Worm (Caenorhabditis elegans) whole organism, L2 larva: ENCODE measurements around the gene C42D4.13.

Experiments used
- C34F6.9 ChIP-seq: fragments of 150-350 bp; optimal IDR thresholded peaks from 2 replicates; lab custom pipeline; 2014; ENCODE audit warnings: missing biosample characterization, missing genetic modification characterization
- F13H6.1 ChIP-seq: sonication (generic microtip); optimal IDR thresholded peaks from 2 replicates; lab custom pipeline; 2016; ENCODE audit warnings: missing genetic modification characterization, missing compliant biosample characterization
- R02D3.7 ChIP-seq: fragments of 150-350 bp; optimal IDR thresholded peaks from 2 replicates; lab custom pipeline; 2014; ENCODE audit warnings: missing biosample characterization, missing genetic modification characterization
- Y55F3AM.14 ChIP-seq: fragments of 200-800 bp; sonication (Bioruptor generic); optimal IDR thresholded peaks from 2 replicates; lab custom pipeline; 2018; ENCODE audit warnings: mild to moderate bottlenecking, missing genetic modification characterization, missing compliant biosample characterization
- ZK546.5 ChIP-seq: sonication (generic microtip); optimal IDR thresholded peaks from 2 replicates; lab custom pipeline; 2017; ENCODE audit warnings: missing biosample characterization, missing genetic modification characterization
- alr-1 ChIP-seq: fragments of 150-350 bp; optimal IDR thresholded peaks from 2 replicates; lab custom pipeline; 2014; ENCODE audit warnings: missing biosample characterization, missing genetic modification characterization
- ama-1 ChIP-seq: fragments of 150-350 bp; optimal IDR thresholded peaks from 2 replicates; lab custom pipeline; 2018; ENCODE audit warnings: inconsistent platforms
- blmp-1 ChIP-seq: sonication (generic microtip); optimal IDR thresholded peaks from 2 replicates; lab custom pipeline; 2017; ENCODE audit warnings: missing genetic modification characterization, mild to moderate bottlenecking, missing compliant biosample characterization, antibody characterized with exemption, moderate library complexity; ENCODE audit not compliant: insufficient read depth
- ceh-16 ChIP-seq: fragments of 150-350 bp; optimal IDR thresholded peaks from 2 replicates; lab custom pipeline; 2014; ENCODE audit warnings: missing biosample characterization, missing genetic modification characterization
- crh-2 ChIP-seq: sonication (generic microtip); optimal IDR thresholded peaks from 2 replicates; lab custom pipeline; 2017; ENCODE audit warnings: missing biosample characterization, missing genetic modification characterization
- egl-27 ChIP-seq: sonication (generic microtip); optimal IDR thresholded peaks from 3 replicates; lab custom pipeline; 2017; ENCODE audit warnings: missing biosample characterization, missing genetic modification reagents, missing genetic modification characterization
- elt-3 ChIP-seq: sonication (generic microtip); optimal IDR thresholded peaks from 2 replicates; lab custom pipeline; 2017; ENCODE audit warnings: missing biosample characterization, missing genetic modification characterization
- fos-1 ChIP-seq: fragments of 150-350 bp; optimal IDR thresholded peaks from 2 replicates; lab custom pipeline; 2014; ENCODE audit warnings: missing biosample characterization, missing genetic modification characterization
- gmeb-1 ChIP-seq: fragments of 150-350 bp; optimal IDR thresholded peaks from 2 replicates; lab custom pipeline; 2014; ENCODE audit warnings: missing biosample characterization, missing genetic modification characterization
- lin-13 ChIP-seq: fragments of 150-350 bp; optimal IDR thresholded peaks from 2 replicates; lab custom pipeline; 2014; ENCODE audit warnings: missing biosample characterization, missing genetic modification reagents, missing genetic modification characterization
- mbf-1 ChIP-seq: sonication (generic microtip); optimal IDR thresholded peaks from 2 replicates; lab custom pipeline; 2017; ENCODE audit warnings: missing biosample characterization, missing genetic modification characterization
- mdl-1 ChIP-seq, 2 experiments: fragments of 150-350 bp in 1 of 2; sonication (generic microtip) in 1 of 2; optimal IDR thresholded peaks; 2 replicates each; lab custom pipeline; 2017; ENCODE audit warnings: missing biosample characterization in 2 of 2, missing genetic modification characterization in 2 of 2
- nhr-12 ChIP-seq: fragments of 150-350 bp; optimal IDR thresholded peaks from 2 replicates; lab custom pipeline; 2014; ENCODE audit warnings: missing biosample characterization, missing genetic modification characterization
- nhr-129 ChIP-seq: fragments of 150-350 bp; optimal IDR thresholded peaks from 2 replicates; lab custom pipeline; 2014; ENCODE audit warnings: missing biosample characterization, missing genetic modification characterization
- nhr-21 ChIP-seq: fragments of 150-350 bp; optimal IDR thresholded peaks from 2 replicates; lab custom pipeline; 2014; ENCODE audit warnings: missing biosample characterization, missing genetic modification characterization
- nhr-23 ChIP-seq: fragments of 150-350 bp; optimal IDR thresholded peaks from 2 replicates; lab custom pipeline; 2014; ENCODE audit warnings: missing biosample characterization, missing genetic modification reagents, missing genetic modification characterization
- nhr-237 ChIP-seq: fragments of 150-350 bp; optimal IDR thresholded peaks from 2 replicates; lab custom pipeline; 2014; ENCODE audit warnings: missing biosample characterization, missing genetic modification characterization
- nhr-25 ChIP-seq: fragments of 150-350 bp; sonication (generic microtip); optimal IDR thresholded peaks from 3 replicates; lab custom pipeline; 2014; ENCODE audit warnings: missing biosample characterization, missing genetic modification characterization
- nhr-6 ChIP-seq: fragments of 150-350 bp; optimal IDR thresholded peaks from 2 replicates; lab custom pipeline; 2014; ENCODE audit warnings: missing biosample characterization, missing genetic modification characterization
- nhr-77 ChIP-seq: fragments of 150-350 bp; optimal IDR thresholded peaks from 2 replicates; lab custom pipeline; 2014; ENCODE audit warnings: missing biosample characterization, missing genetic modification characterization
- sem-4 ChIP-seq: fragments of 150-350 bp; optimal IDR thresholded peaks from 2 replicates; lab custom pipeline; 2014; ENCODE audit warnings: missing biosample characterization, missing genetic modification reagents, missing genetic modification characterization
- sma-3 ChIP-seq: sonication (generic microtip); optimal IDR thresholded peaks from 2 replicates; lab custom pipeline; 2016; ENCODE audit warnings: missing genetic modification reagents, missing genetic modification characterization, missing compliant biosample characterization
- sma-9 ChIP-seq, 2 experiments: fragments of 150-350 bp in 1 of 2; sonication (generic microtip) in 1 of 2; optimal IDR thresholded peaks; 2 replicates each; lab custom pipeline; 2014 to 2016; ENCODE audit warnings: missing genetic modification characterization in 2 of 2, mild to moderate bottlenecking in 1 of 2, missing biosample characterization in 1 of 2, missing compliant biosample characterization in 1 of 2, missing genetic modification reagents in 1 of 2, moderate library complexity in 1 of 2
- snpc-4 ChIP-seq: fragments of 150-350 bp; optimal IDR thresholded peaks from 2 replicates; lab custom pipeline; 2014; ENCODE audit warnings: missing biosample characterization, missing genetic modification characterization
- unc-39 ChIP-seq: fragments of 150-350 bp; optimal IDR thresholded peaks from 2 replicates; lab custom pipeline; 2014; ENCODE audit warnings: missing biosample characterization, missing genetic modification characterization
- unc-62 ChIP-seq: fragments of 150-350 bp; optimal IDR thresholded peaks from 2 replicates; lab custom pipeline; 2014; ENCODE audit warnings: missing biosample characterization, missing genetic modification reagents, missing genetic modification characterization
- zag-1 ChIP-seq: fragments of 150-350 bp; optimal IDR thresholded peaks from 2 replicates; lab custom pipeline; 2014; ENCODE audit warnings: missing biosample characterization, missing genetic modification characterization
- ztf-1 ChIP-seq: fragments of 200-800 bp; sonication (Bioruptor generic); conservative IDR thresholded peaks from 2 replicates; pipeline ENCODE4 v1.3.6; 2022; ENCODE audit warnings: missing genetic modification characterization, missing compliant biosample characterization
- ztf-11 ChIP-seq: sonication (generic microtip); optimal IDR thresholded peaks from 2 replicates; lab custom pipeline; 2017; ENCODE audit warnings: missing biosample characterization, missing genetic modification characterization
- ztf-4 ChIP-seq: fragments of 150-350 bp; optimal IDR thresholded peaks from 2 replicates; lab custom pipeline; 2014; ENCODE audit warnings: missing biosample characterization, missing genetic modification characterization

Gene C42D4.13

DNA sequence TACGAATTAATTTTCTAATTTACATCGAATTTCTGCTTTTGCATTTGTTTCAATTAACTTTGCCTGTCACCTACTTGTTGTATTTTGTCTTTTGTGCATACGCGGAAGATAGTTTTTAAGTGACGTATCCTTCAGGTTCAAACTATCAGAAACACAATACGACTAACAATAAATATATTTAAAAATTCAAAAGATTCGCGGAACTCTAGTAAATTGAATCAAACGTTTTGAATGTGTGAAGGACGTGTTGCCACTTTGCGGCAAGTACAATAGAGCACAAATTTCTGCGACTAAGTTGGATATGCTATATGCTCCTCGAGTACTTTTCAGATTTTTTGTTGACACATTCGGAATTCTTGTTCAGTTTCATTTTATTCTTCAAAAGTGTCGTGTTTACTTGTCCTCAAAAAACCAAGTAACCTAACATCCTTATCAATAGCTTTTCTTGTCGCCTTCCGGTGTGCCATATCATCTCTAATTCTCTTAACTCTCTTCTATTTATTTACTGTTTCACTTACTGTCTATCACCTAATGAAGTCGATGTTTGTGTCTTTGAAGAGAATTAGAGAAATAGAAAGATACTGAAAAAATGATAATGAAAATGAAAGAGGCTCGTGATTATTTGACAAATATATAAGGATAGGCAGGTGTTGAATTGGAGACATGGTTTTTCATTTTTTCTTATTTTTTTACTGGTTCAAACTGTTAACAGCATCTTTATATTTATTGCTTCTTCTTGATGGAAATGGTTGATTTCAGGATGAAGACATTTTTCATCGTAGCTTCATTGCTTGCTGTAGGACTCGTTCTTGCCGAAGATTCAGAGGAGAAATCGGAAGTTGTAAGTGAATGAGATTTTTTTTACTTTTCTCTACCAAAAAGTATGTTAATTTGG, 845 bp upstream of the C42D4.13 start, which contains the start of gene srlf-7:
Gene srlf-7, plus strand, starts transcription at position 760 of the 895 bp plus-strand sequence.
- TF ChIP-seq sma-9 (GFP tag; optimal IDR thresholded peaks at IDR 0.05; lab: Kevin White, UChicago): peak; percentile 82
- no peak for TF ChIP-seq sma-9 (tag; optimal IDR thresholded peaks at IDR 0.05; lab: Kevin White, UChicago)
- TF ChIP-seq zag-1 (tag; lab: Kevin White, UChicago): no peak
- TF ChIP-seq F13H6.1: peak; percentile 43
- peak; percentile 77 for TF ChIP-seq blmp-1 (tag; lab: Kevin White, UChicago)
- peak; percentile 41 for TF ChIP-seq nhr-21 (tag; lab: Kevin White, UChicago)
- TF ChIP-seq nhr-77 (tag; lab: Kevin White, UChicago): no peak
- TF ChIP-seq ZK546.5: no peak
- TF ChIP-seq nhr-25 (tag; lab: Kevin White, UChicago): peak; percentile 70
- no peak for TF ChIP-seq unc-39 (tag; lab: Kevin White, UChicago)
- TF ChIP-seq C34F6.9 (tag; lab: Kevin White, UChicago): peak; percentile 21
- TF ChIP-seq crh-2 (tag; lab: Kevin White, UChicago): peak; percentile 76
- TF ChIP-seq R02D3.7 (tag; lab: Kevin White, UChicago): no peak
- peak in 1 of 2 experiments; percentile 11 for TF ChIP-seq mdl-1 (tag; optimal IDR thresholded peaks at IDR 0.05; lab: Kevin White, UChicago)
- peak; percentile 77 for TF ChIP-seq egl-27 (tag; lab: Kevin White, UChicago)
- TF ChIP-seq unc-62 (GFP tag; lab: Kevin White, UChicago): no peak
- peak; percentile 78 for TF ChIP-seq sma-3 (GFP tag; lab: Kevin White, UChicago)
- TF ChIP-seq ztf-1: no peak
- TF ChIP-seq fos-1 (tag; lab: Kevin White, UChicago): peak; percentile 98
- TF ChIP-seq mbf-1 (tag; lab: Kevin White, UChicago): no peak
- TF ChIP-seq gmeb-1 (tag; lab: Kevin White, UChicago): peak; percentile 75
- no peak for TF ChIP-seq nhr-6 (tag; lab: Kevin White, UChicago)
- peak; percentile 27 for TF ChIP-seq nhr-129 (tag; lab: Kevin White, UChicago)

ce11 chrIV:7186756-7187155, 1.2 kb downstream of the C42D4.13 start, which contains the start of gene str-249:
Gene str-249, minus strand, starts transcription at chrIV:7186856.
- no peak for TF ChIP-seq unc-39 (tag; lab: Kevin White, UChicago)
- TF ChIP-seq unc-62 (GFP tag; lab: Kevin White, UChicago): no peak
- TF ChIP-seq ztf-11 (tag; lab: Kevin White, UChicago): no peak
- TF ChIP-seq gmeb-1 (tag; lab: Kevin White, UChicago): no peak
- no peak for TF ChIP-seq nhr-25 (tag; lab: Kevin White, UChicago)
- no peak for TF ChIP-seq mbf-1 (tag; lab: Kevin White, UChicago)
- no peak for TF ChIP-seq elt-3 (tag; lab: Kevin White, UChicago)
- no peak for TF ChIP-seq nhr-6 (tag; lab: Kevin White, UChicago)
- no peak for TF ChIP-seq nhr-77 (tag; lab: Kevin White, UChicago)
- no peak for TF ChIP-seq nhr-12 (tag; lab: Kevin White, UChicago)
- TF ChIP-seq alr-1 (tag; lab: Kevin White, UChicago): no peak
- TF ChIP-seq R02D3.7 (tag; lab: Kevin White, UChicago): no peak
- no peak for TF ChIP-seq nhr-23 (tag; lab: Kevin White, UChicago)
- no peak for TF ChIP-seq Y55F3AM.14
- TF ChIP-seq ztf-1: no peak
- TF ChIP-seq ztf-4 (tag; lab: Kevin White, UChicago): no peak
- no peak for TF ChIP-seq fos-1 (tag; lab: Kevin White, UChicago)
- TF ChIP-seq, all 48 proteins: peak for 0

DNA sequence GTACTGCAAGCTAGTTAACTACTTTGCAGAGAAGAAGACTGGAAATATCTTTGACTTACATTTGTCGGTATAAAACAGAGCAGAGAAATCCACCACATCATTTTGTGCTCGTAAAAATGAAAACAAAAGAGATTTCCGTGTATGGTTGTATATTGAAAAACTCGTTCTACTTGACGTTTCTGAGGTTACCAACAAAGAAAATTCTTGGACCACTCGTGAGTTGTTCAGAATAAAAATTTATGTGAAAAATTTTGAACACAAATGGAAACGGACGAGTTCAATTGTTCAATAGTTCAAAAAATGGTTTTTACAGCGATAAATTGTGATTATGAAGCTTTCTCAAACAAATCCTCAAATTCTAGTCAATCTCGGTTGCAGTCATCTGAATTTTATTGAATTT, 3.3 kb downstream of the C42D4.13 start, which contains the start of gene clec-179:
Gene clec-179, minus strand, starts transcription at position 101 of the 400 bp plus-strand sequence.
- TF ChIP-seq gmeb-1 (tag; lab: Kevin White, UChicago) (no peak), blmp-1 (tag; lab: Kevin White, UChicago) (no peak), ztf-4 (tag; lab: Kevin White, UChicago) (no peak), nhr-6 (tag; lab: Kevin White, UChicago) (no peak), elt-3 (tag; lab: Kevin White, UChicago) (no peak), sma-3 (GFP tag; lab: Kevin White, UChicago) (no peak), nhr-21 (tag; lab: Kevin White, UChicago) (no peak), nhr-237 (no peak), nhr-25 (tag; lab: Kevin White, UChicago) (no peak), mbf-1 (tag; lab: Kevin White, UChicago) (no peak)

- no peak for TF ChIP-seq nhr-12 (tag; lab: Kevin White, UChicago)
- no peak for TF ChIP-seq mdl-1 (tag; optimal IDR thresholded peaks at IDR 0.05; lab: Kevin White, UChicago)
- no peak for TF ChIP-seq ZK546.5
- TF ChIP-seq unc-62 (GFP tag; lab: Kevin White, UChicago): no peak
- no peak for TF ChIP-seq snpc-4
- no peak for TF ChIP-seq nhr-23 (tag; lab: Kevin White, UChicago)
- no peak for TF ChIP-seq alr-1 (tag; lab: Kevin White, UChicago)
- TF ChIP-seq crh-2 (tag; lab: Kevin White, UChicago): no peak
- TF ChIP-seq fos-1 (tag; lab: Kevin White, UChicago): no peak
- no peak for TF ChIP-seq ceh-16 (tag; lab: Kevin White, UChicago)
- TF ChIP-seq lin-13 (GFP tag; lab: Kevin White, UChicago): no peak
- no peak for TF ChIP-seq nhr-237
- TF ChIP-seq ztf-1: no peak
- no peak for TF ChIP-seq F13H6.1
- TF ChIP-seq ama-1 (lab: Kevin White, UChicago): no peak
- no peak for TF ChIP-seq sem-4
- TF ChIP-seq C34F6.9 (tag; lab: Kevin White, UChicago): no peak
- no peak for TF ChIP-seq zag-1 (tag; lab: Kevin White, UChicago)
Observed at ce11 chrIV:7182818-7183217, 5.1 kb downstream of the C42D4.13 start.
